Worm (Caenorhabditis elegans) whole organism, young adult: ENCODE data around the gene cyp-35A3.

Source experiments
- B0019.2 ChIP-seq: fragments of 200-800 bp; sonication (Bioruptor generic); conservative IDR thresholded peaks from 2 replicates; pipeline ENCODE4 v1.3.6; 2022; ENCODE audit warnings: missing genetic modification reagents, missing genetic modification characterization, missing compliant biosample characterization
- B0261.1 ChIP-seq: sonication (generic microtip); optimal IDR thresholded peaks from 2 replicates; lab custom pipeline; 2016; ENCODE audit warnings: mild to moderate bottlenecking, missing genetic modification characterization, moderate library complexity, missing compliant biosample characterization
- F10E7.11 ChIP-seq: sonication (generic microtip); optimal IDR thresholded peaks from 2 replicates; lab custom pipeline; 2017; ENCODE audit warnings: mild to moderate bottlenecking, missing genetic modification characterization, moderate library complexity, missing compliant biosample characterization
- F37B4.10 ChIP-seq: fragments of 200-800 bp; sonication (Bioruptor generic); IDR thresholded peaks from 2 replicates; pipeline ENCODE4 v1.3.6; 2022; ENCODE audit warnings: missing genetic modification characterization, missing compliant biosample characterization
- F49E8.2 ChIP-seq: sonication (generic microtip); optimal IDR thresholded peaks from 3 replicates; lab custom pipeline; 2017; ENCODE audit warnings: missing genetic modification characterization, mild to moderate bottlenecking, missing compliant biosample characterization, antibody characterized with exemption, moderate library complexity; ENCODE audit not compliant: insufficient read depth
- F57C9.4 ChIP-seq: sonication (generic microtip); optimal IDR thresholded peaks from 2 replicates; lab custom pipeline; 2017; ENCODE audit warnings: mild to moderate bottlenecking, missing genetic modification characterization, missing compliant biosample characterization
- K12H6.12 ChIP-seq: fragments of 200-800 bp; sonication (Bioruptor generic); optimal IDR thresholded peaks from 2 replicates; lab custom pipeline; 2018; ENCODE audit warnings: mild to moderate bottlenecking, missing genetic modification characterization, missing compliant biosample characterization
- Y56A3A.18 ChIP-seq: fragments of 200-800 bp; sonication (Bioruptor generic); IDR thresholded peaks from 2 replicates; pipeline ENCODE4 v1.3.6; 2022; ENCODE audit warnings: missing genetic modification reagents, missing genetic modification characterization, missing compliant biosample characterization
- Y67H2A.10 ChIP-seq: fragments of 200-800 bp; sonication (Bioruptor generic); conservative IDR thresholded peaks from 2 replicates; pipeline ENCODE4 v1.3.6; 2022; ENCODE audit warnings: missing genetic modification reagents, missing genetic modification characterization, missing compliant biosample characterization
- ZK185.1 ChIP-seq: sonication (generic microtip); optimal IDR thresholded peaks from 2 replicates; lab custom pipeline; 2016; ENCODE audit warnings: mild to moderate bottlenecking, missing genetic modification characterization, missing compliant biosample characterization; ENCODE audit not compliant: poor library complexity, severe bottlenecking
- ama-1 ChIP-seq, 3 experiments: fragments of 150-350 bp in 1 of 3; sonication (generic microtip) in 2 of 3; optimal IDR thresholded peaks; 2 replicates each; lab custom pipeline; 2014 to 2018; ENCODE audit warnings: missing biosample characterization in 2 of 3, missing genetic modification characterization in 2 of 3, missing genetic modification reagents in 2 of 3
- aptf-2 ChIP-seq: fragments of 200-800 bp; sonication (Bioruptor generic); conservative IDR thresholded peaks from 2 replicates; pipeline ENCODE4 v1.3.6; 2022; ENCODE audit warnings: missing genetic modification reagents, missing genetic modification characterization, missing compliant biosample characterization
- athp-1 ChIP-seq: sonication (generic microtip); optimal IDR thresholded peaks from 2 replicates; lab custom pipeline; 2017; ENCODE audit warnings: mild to moderate bottlenecking, missing genetic modification characterization, missing compliant biosample characterization
- dpl-1 ChIP-seq: fragments of 150-350 bp; optimal IDR thresholded peaks from 2 replicates; lab custom pipeline; 2014; ENCODE audit warnings: missing biosample characterization, missing genetic modification reagents, missing genetic modification characterization
- efl-1 ChIP-seq: fragments of 150-350 bp; optimal IDR thresholded peaks from 2 replicates; lab custom pipeline; 2014; ENCODE audit warnings: missing biosample characterization, missing genetic modification reagents, missing genetic modification characterization
- hlh-12 ChIP-seq: sonication (generic microtip); optimal IDR thresholded peaks from 2 replicates; lab custom pipeline; 2016; ENCODE audit warnings: missing genetic modification characterization, missing compliant biosample characterization
- hrde-1 ChIP-seq: sonication (generic microtip); optimal IDR thresholded peaks from 2 replicates; lab custom pipeline; 2016; ENCODE audit warnings: missing genetic modification characterization, mild to moderate bottlenecking, missing compliant biosample characterization, moderate library complexity, missing genotype, missing genetic modification reagents, borderline replicate concordance
- hsf-1 ChIP-seq: fragments of 200-800 bp; sonication (Bioruptor generic); IDR thresholded peaks from 2 replicates; pipeline ENCODE4 v1.3.6; 2022; ENCODE audit warnings: missing genetic modification reagents, missing genetic modification characterization, missing compliant biosample characterization
- let-607 ChIP-seq, 2 experiments: fragments of 200-800 bp in 1 of 2; sonication (Bioruptor generic) in 1 of 2; sonication (generic microtip) in 1 of 2; optimal IDR thresholded peaks; 2 replicates each; lab custom pipeline; 2016 to 2018; ENCODE audit warnings: mild to moderate bottlenecking in 2 of 2, missing compliant biosample characterization in 2 of 2, missing genetic modification characterization in 2 of 2, moderate library complexity in 2 of 2, missing genotype in 1 of 2
- lin-40 ChIP-seq: sonication (generic microtip); optimal IDR thresholded peaks from 2 replicates; lab custom pipeline; 2016; ENCODE audit warnings: missing genetic modification characterization, mild to moderate bottlenecking, missing compliant biosample characterization, missing genotype, missing genetic modification reagents
- madf-10 ChIP-seq: sonication (generic microtip); optimal IDR thresholded peaks from 2 replicates; lab custom pipeline; 2016; ENCODE audit warnings: mild to moderate bottlenecking, missing genetic modification characterization, missing compliant biosample characterization
- madf-3 ChIP-seq: fragments of 200-800 bp; sonication (Bioruptor generic); IDR thresholded peaks from 2 replicates; pipeline ENCODE4 v1.3.6; 2022; ENCODE audit warnings: missing genetic modification reagents, missing genetic modification characterization, missing compliant biosample characterization
- madf-6 ChIP-seq: fragments of 200-800 bp; sonication (Bioruptor generic); IDR thresholded peaks from 2 replicates; pipeline ENCODE4 v1.3.6; 2022; ENCODE audit warnings: missing genetic modification reagents, missing genetic modification characterization, missing compliant biosample characterization
- madf-8 ChIP-seq: fragments of 200-800 bp; sonication (Bioruptor generic); conservative IDR thresholded peaks from 2 replicates; pipeline ENCODE4 v1.3.6; 2022; ENCODE audit warnings: missing genetic modification reagents, missing genetic modification characterization, missing compliant biosample characterization
- mel-28 ChIP-seq: sonication (generic microtip); optimal IDR thresholded peaks from 2 replicates; lab custom pipeline; 2016; ENCODE audit warnings: borderline replicate concordance, mild to moderate bottlenecking, missing genetic modification characterization, missing compliant biosample characterization
- nfya-2 ChIP-seq: fragments of 200-800 bp; sonication (Bioruptor generic); IDR thresholded peaks from 2 replicates; pipeline ENCODE4 v1.3.6; 2022; ENCODE audit warnings: missing genetic modification reagents, missing genetic modification characterization, missing compliant biosample characterization
- nfyb-1 ChIP-seq: fragments of 200-800 bp; sonication (Bioruptor generic); IDR thresholded peaks from 2 replicates; pipeline ENCODE4 v1.3.6; 2022; ENCODE audit warnings: missing genetic modification reagents, missing genetic modification characterization, missing compliant biosample characterization
- nhr-179 ChIP-seq: sonication (generic microtip); optimal IDR thresholded peaks from 2 replicates; lab custom pipeline; 2016; ENCODE audit warnings: mild to moderate bottlenecking, missing genetic modification characterization, missing compliant biosample characterization
- snpc-4 ChIP-seq, 5 experiments: fragments of 150-350 bp in 1 of 5; sonication (generic microtip) in 4 of 5; optimal IDR thresholded peaks; 2 replicates each; lab custom pipeline; 2014 to 2018; ENCODE audit warnings: missing genetic modification characterization in 5 of 5, missing biosample characterization in 3 of 5, antibody characterized with exemption in 2 of 5, mild to moderate bottlenecking in 2 of 5, missing compliant biosample characterization in 2 of 5, missing genotype in 2 of 5, moderate library complexity in 2 of 5, missing genetic modification reagents in 1 of 5
- somi-1 ChIP-seq: fragments of 200-800 bp; sonication (Bioruptor generic); optimal IDR thresholded peaks from 2 replicates; lab custom pipeline; 2018; ENCODE audit warnings: mild to moderate bottlenecking, missing genetic modification characterization, missing compliant biosample characterization
- unc-130 ChIP-seq: sonication (generic microtip); optimal IDR thresholded peaks from 2 replicates; lab custom pipeline; 2016; ENCODE audit warnings: missing genetic modification reagents, missing genetic modification characterization, missing compliant biosample characterization
- xnd-1 ChIP-seq: sonication (generic microtip); optimal IDR thresholded peaks from 2 replicates; lab custom pipeline; 2016; ENCODE audit warnings: missing genotype, missing genetic modification reagents, missing genetic modification characterization, missing compliant biosample characterization
- zfh-2 ChIP-seq: fragments of 200-800 bp; sonication (Bioruptor generic); conservative IDR thresholded peaks from 2 replicates; pipeline ENCODE4 v1.3.6; 2022; ENCODE audit warnings: missing genetic modification reagents, missing genetic modification characterization, missing compliant biosample characterization
- zim-3 ChIP-seq: sonication (generic microtip); optimal IDR thresholded peaks from 2 replicates; lab custom pipeline; 2017; ENCODE audit warnings: mild to moderate bottlenecking, missing genetic modification characterization, moderate library complexity, missing compliant biosample characterization
- ztf-22 ChIP-seq: fragments of 200-800 bp; sonication (Bioruptor generic); optimal IDR thresholded peaks from 2 replicates; lab custom pipeline; 2018; ENCODE audit warnings: mild to moderate bottlenecking, missing genetic modification characterization, moderate library complexity, missing compliant biosample characterization
- ztf-26 ChIP-seq: sonication (generic microtip); optimal IDR thresholded peaks from 2 replicates; lab custom pipeline; 2017; ENCODE audit warnings: missing genetic modification characterization, missing compliant biosample characterization
- ztf-28 ChIP-seq: fragments of 200-800 bp; sonication (Bioruptor generic); IDR thresholded peaks from 2 replicates; pipeline ENCODE4 v1.3.6; 2022; ENCODE audit warnings: missing genetic modification reagents, missing genetic modification characterization, missing compliant biosample characterization
- ztf-6 ChIP-seq: fragments of 200-800 bp; sonication (Bioruptor generic); IDR thresholded peaks from 2 replicates; pipeline ENCODE4 v1.3.6; 2022; ENCODE audit warnings: missing genetic modification reagents, missing genetic modification characterization, missing compliant biosample characterization

Gene cyp-35A3

ce11 chrV:3984178-3984577 is 38.2 kb upstream of the cyp-35A3 start, which contains the start of gene nlp-29:
Gene nlp-29 (plus strand): TSS chrV:3984425.
- TF ChIP-seq let-607 (tag; optimal IDR thresholded peaks at IDR 0.05; lab: Kevin White, UChicago), result no peak
- TF ChIP-seq B0261.1 (tag; lab: Kevin White, UChicago), result no peak
- TF ChIP-seq snpc-4 (GFP tag; optimal IDR thresholded peaks at IDR 0.05; lab: Kevin White, UChicago), result no peak
- TF ChIP-seq snpc-4 (tag; optimal IDR thresholded peaks at IDR 0.05; lab: Kevin White, UChicago), result no peak
- TF ChIP-seq F37B4.10 (GFP tag; lab: Robert Waterston, UW), result no peak
- no peak for TF ChIP-seq F57C9.4 (tag; lab: Kevin White, UChicago)
- TF ChIP-seq zfh-2 (GFP tag; lab: Robert Waterston, UW), result no peak
- TF ChIP-seq madf-10 (tag; lab: Kevin White, UChicago), result no peak
- no peak for TF ChIP-seq nfyb-1
- TF ChIP-seq madf-8 (GFP tag; lab: Robert Waterston, UW), result no peak
- TF ChIP-seq ZK185.1 (tag; lab: Kevin White, UChicago), result no peak
- TF ChIP-seq athp-1 (tag; lab: Kevin White, UChicago), result no peak
- TF ChIP-seq mel-28 (tag; lab: Kevin White, UChicago), result no peak
- TF ChIP-seq madf-3, result no peak
- no peak for TF ChIP-seq aptf-2 (GFP tag; lab: Robert Waterston, UW)
- TF ChIP-seq Y67H2A.10 (GFP tag; lab: Robert Waterston, UW), result no peak

ce11 chrV:3985104-3985503 is 37.3 kb upstream of the cyp-35A3 start:
- no peak for TF ChIP-seq hsf-1 (GFP tag; lab: Robert Waterston, UW)
- TF ChIP-seq hlh-12 (tag; lab: Kevin White, UChicago), result no peak
- TF ChIP-seq somi-1 (GFP tag; lab: Kevin White, UChicago), result no peak
- TF ChIP-seq efl-1 (GFP tag; lab: Kevin White, UChicago), result no peak
- TF ChIP-seq xnd-1 (tag; lab: Kevin White, UChicago), result no peak
- no peak for TF ChIP-seq K12H6.12 (tag; lab: Kevin White, UChicago)
- TF ChIP-seq B0019.2, result no peak
- no peak for TF ChIP-seq F49E8.2 (tag; lab: Kevin White, UChicago)
- no peak for TF ChIP-seq madf-6
- TF ChIP-seq unc-130, result no peak
- TF ChIP-seq, all 124 proteins: peak for 0

- TF ChIP-seq nfyb-1 (no peak), ama-1 (optimal IDR thresholded peaks at IDR 0.05; lab: Kevin White, UChicago) (peak; percentile 39), ama-1 (GFP tag; optimal IDR thresholded peaks at IDR 0.05; lab: Kevin White, UChicago) (no peak), lin-40 (tag; lab: Kevin White, UChicago) (no peak)
Measured at ce11 chrV:3987616-3988015, 34.8 kb upstream of the cyp-35A3 start, which contains the start of gene nlp-28. Gene nlp-28 (plus strand): TSS chrV:3987900.

ce11 chrV:3989070-3989469 is 33.3 kb upstream of the cyp-35A3 start, which contains the start of gene nlp-27:
Gene nlp-27 (plus strand): TSS chrV:3989378.
- TF ChIP-seq ztf-22 (no peak), nfya-2 (GFP tag; lab: Robert Waterston, UW) (no peak), hlh-12 (tag; lab: Kevin White, UChicago) (no peak), ztf-26 (tag; lab: Kevin White, UChicago) (no peak), somi-1 (GFP tag; lab: Kevin White, UChicago) (no peak), ztf-6 (GFP tag; lab: Robert Waterston, UW) (no peak), madf-10 (tag; lab: Kevin White, UChicago) (no peak), dpl-1 (GFP tag; lab: Kevin White, UChicago) (no peak), zfh-2 (GFP tag; lab: Robert Waterston, UW) (no peak), zim-3 (tag; lab: Kevin White, UChicago) (no peak), Y56A3A.18 (GFP tag; lab: Robert Waterston, UW) (no peak), hrde-1 (tag; lab: Kevin White, UChicago) (no peak), F10E7.11 (tag; lab: Kevin White, UChicago) (no peak), ztf-28 (GFP tag; lab: Robert Waterston, UW) (no peak), nhr-179 (tag; lab: Kevin White, UChicago) (no peak), B0019.2 (no peak)
